Worm (Caenorhabditis elegans) whole organism, L3 larva: ENCODE data around the gene R10F2.6.

Source experiments
- R02D3.7 ChIP-seq: fragments of 150-350 bp; optimal IDR thresholded peaks from 2 replicates; lab custom pipeline; 2014; ENCODE audit warnings: missing biosample characterization, missing genetic modification characterization
- ZK546.5 ChIP-seq: sonication (generic microtip); optimal IDR thresholded peaks from 2 replicates; lab custom pipeline; 2017; ENCODE audit warnings: missing biosample characterization, missing genetic modification characterization
- ama-1 ChIP-seq: fragments of 150-350 bp; optimal IDR thresholded peaks from 2 replicates; lab custom pipeline; 2018
- ceh-16 ChIP-seq: sonication (generic microtip); optimal IDR thresholded peaks from 2 replicates; lab custom pipeline; 2017; ENCODE audit warnings: missing biosample characterization, missing genetic modification characterization
- ceh-9 ChIP-seq: sonication (generic microtip); optimal IDR thresholded peaks from 2 replicates; lab custom pipeline; 2018; ENCODE audit warnings: missing biosample characterization, missing genetic modification characterization
- daf-12 ChIP-seq: fragments of 150-350 bp; optimal IDR thresholded peaks from 2 replicates; lab custom pipeline; 2014; ENCODE audit warnings: missing biosample characterization, missing genetic modification reagents, missing genetic modification characterization
- egl-27 ChIP-seq: sonication (generic microtip); optimal IDR thresholded peaks from 4 replicates; lab custom pipeline; 2017; ENCODE audit warnings: missing biosample characterization, missing genetic modification reagents, missing genetic modification characterization
- egl-5 ChIP-seq: fragments of 150-350 bp; optimal IDR thresholded peaks from 2 replicates; lab custom pipeline; 2017; ENCODE audit warnings: missing biosample characterization, missing genetic modification reagents, missing genetic modification characterization, inconsistent platforms
- elt-1 ChIP-seq: fragments of 150-350 bp; optimal IDR thresholded peaks from 2 replicates; lab custom pipeline; 2014; ENCODE audit warnings: missing biosample characterization, missing genetic modification characterization
- elt-2 ChIP-seq: sonication (generic microtip); optimal IDR thresholded peaks from 2 replicates; lab custom pipeline; 2016; ENCODE audit warnings: missing genetic modification reagents, mild to moderate bottlenecking, missing genetic modification characterization, missing compliant biosample characterization
- eor-1 ChIP-seq, 2 experiments: fragments of 150-350 bp; optimal IDR thresholded peaks; 2 replicates each; lab custom pipeline; 2014 to 2018; ENCODE audit warnings: missing biosample characterization in 2 of 2, missing genetic modification characterization in 2 of 2
- fkh-10 ChIP-seq: sonication (generic microtip); optimal IDR thresholded peaks from 2 replicates; lab custom pipeline; 2017; ENCODE audit warnings: missing biosample characterization, missing genetic modification reagents, missing genetic modification characterization
- fkh-2 ChIP-seq: fragments of 150-350 bp; optimal IDR thresholded peaks from 2 replicates; lab custom pipeline; 2014; ENCODE audit warnings: missing biosample characterization, missing genetic modification reagents, missing genetic modification characterization
- fos-1 ChIP-seq: fragments of 150-350 bp; optimal IDR thresholded peaks from 2 replicates; lab custom pipeline; 2014; ENCODE audit warnings: missing biosample characterization, missing genetic modification characterization
- jun-1 ChIP-seq: fragments of 150-350 bp; optimal IDR thresholded peaks from 2 replicates; lab custom pipeline; 2014; ENCODE audit warnings: missing biosample characterization, missing genetic modification reagents, missing genetic modification characterization
- lin-15B ChIP-seq: fragments of 150-350 bp; optimal IDR thresholded peaks from 2 replicates; lab custom pipeline; 2014; ENCODE audit warnings: missing biosample characterization, missing genetic modification characterization
- lin-39 ChIP-seq: fragments of 150-350 bp; optimal IDR thresholded peaks from 2 replicates; lab custom pipeline; 2018; ENCODE audit warnings: missing biosample characterization, missing genetic modification reagents, missing genetic modification characterization
- lsy-12 ChIP-seq: sonication (generic microtip); optimal IDR thresholded peaks from 2 replicates; lab custom pipeline; 2016; ENCODE audit warnings: mild to moderate bottlenecking, missing genetic modification characterization, missing compliant biosample characterization
- mdl-1 ChIP-seq: fragments of 150-350 bp; optimal IDR thresholded peaks from 2 replicates; lab custom pipeline; 2014; ENCODE audit warnings: missing biosample characterization, missing genetic modification characterization
- nhr-11 ChIP-seq: fragments of 150-350 bp; optimal IDR thresholded peaks from 2 replicates; lab custom pipeline; 2014; ENCODE audit warnings: missing biosample characterization, missing genetic modification characterization
- nhr-12 ChIP-seq: fragments of 150-350 bp; optimal IDR thresholded peaks from 2 replicates; lab custom pipeline; 2014; ENCODE audit warnings: missing biosample characterization, missing genetic modification characterization
- nhr-23 ChIP-seq: fragments of 150-350 bp; optimal IDR thresholded peaks from 2 replicates; lab custom pipeline; 2014; ENCODE audit warnings: missing biosample characterization, missing genetic modification reagents, missing genetic modification characterization
- nhr-237 ChIP-seq: fragments of 150-350 bp; optimal IDR thresholded peaks from 2 replicates; lab custom pipeline; 2014; ENCODE audit warnings: missing biosample characterization, missing genetic modification characterization
- nhr-25 ChIP-seq: sonication (generic microtip); optimal IDR thresholded peaks from 2 replicates; lab custom pipeline; 2017; ENCODE audit warnings: missing biosample characterization, missing genetic modification characterization
- nhr-43 ChIP-seq: sonication (generic microtip); optimal IDR thresholded peaks from 2 replicates; lab custom pipeline; 2016; ENCODE audit warnings: mild to moderate bottlenecking, missing genetic modification characterization, missing compliant biosample characterization; ENCODE audit not compliant: poor library complexity, severe bottlenecking
- nhr-67 ChIP-seq: fragments of 150-350 bp; optimal IDR thresholded peaks from 2 replicates; lab custom pipeline; 2014; ENCODE audit warnings: missing biosample characterization, missing genetic modification characterization
- nhr-76 ChIP-seq: fragments of 150-350 bp; sonication (generic microtip); optimal IDR thresholded peaks from 5 replicates; lab custom pipeline; 2014; ENCODE audit warnings: missing biosample characterization, missing genetic modification characterization
- nhr-77 ChIP-seq: fragments of 150-350 bp; optimal IDR thresholded peaks from 2 replicates; lab custom pipeline; 2014; ENCODE audit warnings: missing biosample characterization, missing genetic modification characterization
- pha-4 ChIP-seq: fragments of 150-350 bp; optimal IDR thresholded peaks from 2 replicates; lab custom pipeline; 2014; ENCODE audit warnings: missing biosample characterization, missing genetic modification reagents, missing genetic modification characterization
- sea-2 ChIP-seq: fragments of 150-350 bp; sonication (generic microtip); optimal IDR thresholded peaks from 4 replicates; lab custom pipeline; 2014; ENCODE audit warnings: missing biosample characterization, missing genetic modification reagents, missing genetic modification characterization
- skn-1 ChIP-seq: fragments of 150-350 bp; optimal IDR thresholded peaks from 2 replicates; lab custom pipeline; 2014; ENCODE audit warnings: missing biosample characterization, missing genetic modification characterization
- tbx-2 ChIP-seq: sonication (generic microtip); optimal IDR thresholded peaks from 2 replicates; lab custom pipeline; 2016; ENCODE audit warnings: mild to moderate bottlenecking, missing genetic modification characterization, missing compliant biosample characterization
- unc-39 ChIP-seq: sonication (generic microtip); optimal IDR thresholded peaks from 4 replicates; lab custom pipeline; 2017; ENCODE audit warnings: missing biosample characterization, missing genetic modification characterization
- unc-62 ChIP-seq: fragments of 150-350 bp; sonication (generic microtip); optimal IDR thresholded peaks from 4 replicates; lab custom pipeline; 2014; ENCODE audit warnings: missing biosample characterization, missing genetic modification reagents, missing genetic modification characterization
- zag-1 ChIP-seq: fragments of 150-350 bp; optimal IDR thresholded peaks from 2 replicates; lab custom pipeline; 2014; ENCODE audit warnings: missing biosample characterization, missing genetic modification characterization
- ztf-11 ChIP-seq: fragments of 150-350 bp; optimal IDR thresholded peaks from 2 replicates; lab custom pipeline; 2014; ENCODE audit warnings: missing biosample characterization, missing genetic modification characterization
- ztf-4 ChIP-seq: fragments of 150-350 bp; optimal IDR thresholded peaks from 2 replicates; lab custom pipeline; 2014; ENCODE audit warnings: missing biosample characterization, missing genetic modification characterization

R10F2.6 gene

ce11 chrIII:2923012-2923411 is 20.9 kb downstream of the R10F2.6 start, which contains the start of gene R10F2.4:
Gene R10F2.4, minus strand, starts transcription at chrIII:2923112.
- no peak for TF ChIP-seq nhr-12
- TF ChIP-seq ceh-16 (tag; lab: Kevin White, UChicago) = no peak
- no peak for TF ChIP-seq egl-5 (tag; lab: Kevin White, UChicago)
- TF ChIP-seq nhr-67 (tag; lab: Kevin White, UChicago) = no peak
- TF ChIP-seq unc-62 (GFP tag; lab: Kevin White, UChicago) = no peak
- no peak for TF ChIP-seq zag-1 (tag; lab: Kevin White, UChicago)
- TF ChIP-seq R02D3.7 = no peak
- no peak for TF ChIP-seq ZK546.5 (tag; lab: Kevin White, UChicago)
- no peak for TF ChIP-seq skn-1
- no peak for TF ChIP-seq sea-2 (GFP tag; lab: Kevin White, UChicago)
- TF ChIP-seq nhr-77 (tag; lab: Kevin White, UChicago) = no peak
- TF ChIP-seq jun-1 (tag; lab: Kevin White, UChicago) = no peak
- no peak for TF ChIP-seq ceh-9 (tag; lab: Kevin White, UChicago)
- TF ChIP-seq nhr-237 (tag; lab: Kevin White, UChicago) = no peak
- no peak for TF ChIP-seq mdl-1
- no peak for TF ChIP-seq ztf-4
- no peak for TF ChIP-seq elt-1
- TF ChIP-seq ztf-11 (tag; lab: Kevin White, UChicago) = no peak
- TF ChIP-seq fos-1 (tag; lab: Kevin White, UChicago) = no peak

ce11 chrIII:2920866-2921265 is 23.0 kb downstream of the R10F2.6 start:
- TF ChIP-seq jun-1 (tag; lab: Kevin White, UChicago) (no peak), nhr-43 (no peak), nhr-237 (tag; lab: Kevin White, UChicago) (no peak), nhr-12 (no peak), nhr-76 (no peak), ztf-11 (tag; lab: Kevin White, UChicago) (no peak), nhr-77 (tag; lab: Kevin White, UChicago) (no peak), nhr-25 (tag; lab: Kevin White, UChicago) (no peak), egl-5 (tag; lab: Kevin White, UChicago) (no peak)

ce11 chrIII:2920281-2920680 is 23.6 kb downstream of the R10F2.6 start:
- TF ChIP-seq unc-39 (tag; lab: Kevin White, UChicago) = no peak
- TF ChIP-seq lsy-12 (tag; lab: Kevin White, UChicago) = no peak
- TF ChIP-seq tbx-2 = no peak
- no peak for TF ChIP-seq fkh-10 (GFP tag; lab: Kevin White, UChicago)
- TF ChIP-seq nhr-237 (tag; lab: Kevin White, UChicago) = no peak
- no peak for TF ChIP-seq nhr-77 (tag; lab: Kevin White, UChicago)
- TF ChIP-seq daf-12 (tag; lab: Kevin White, UChicago) = no peak
- TF ChIP-seq fos-1 (tag; lab: Kevin White, UChicago) = no peak
- no peak for TF ChIP-seq lin-15B
- TF ChIP-seq skn-1 = no peak
- no peak for TF ChIP-seq pha-4 (tag; lab: Kevin White, UChicago)
- TF ChIP-seq nhr-43 = no peak
- TF ChIP-seq nhr-23 (tag; lab: Kevin White, UChicago) = no peak
- TF ChIP-seq nhr-25 (tag; lab: Kevin White, UChicago) = no peak
- TF ChIP-seq ztf-11 (tag; lab: Kevin White, UChicago) = no peak
- no peak for TF ChIP-seq sea-2 (GFP tag; lab: Kevin White, UChicago)
- TF ChIP-seq ZK546.5 (tag; lab: Kevin White, UChicago) = no peak
- TF ChIP-seq nhr-67 (tag; lab: Kevin White, UChicago) = no peak
- no peak for TF ChIP-seq lin-39
- TF ChIP-seq elt-2 (tag; lab: Kevin White, UChicago) = no peak

- TF ChIP-seq nhr-237 (tag; lab: Kevin White, UChicago) (no peak), unc-39 (tag; lab: Kevin White, UChicago) (no peak), eor-1 (tag; optimal IDR thresholded peaks at IDR 0.05; lab: Kevin White, UChicago) (no peak), ama-1 (no peak), egl-27 (tag; lab: Kevin White, UChicago) (no peak), fkh-2 (no peak), pha-4 (tag; lab: Kevin White, UChicago) (no peak), ztf-4 (no peak), sea-2 (GFP tag; lab: Kevin White, UChicago) (no peak), nhr-11 (tag; lab: Kevin White, UChicago) (no peak)
- TF ChIP-seq, all 47 proteins: peak for 0
Measured at ce11 chrIII:2918655-2919054, 25.2 kb downstream of the R10F2.6 start.
